Fruit fly (Drosophila melanogaster) whole organism, pupa: ENCODE measurements around the gene CG10026.

Experiments
- CG10348 ChIP-seq: fragments of 200-800 bp; sonication (Bioruptor generic); IDR thresholded peaks from 2 replicates; pipeline ENCODE4 v1.3.6; 2022; ENCODE audit warnings: missing biosample characterization, missing genetic modification characterization
- CG12605 ChIP-seq: fragments of 200-800 bp; sonication (Bioruptor generic); IDR thresholded peaks from 2 replicates; pipeline ENCODE4 v1.3.6; 2022; ENCODE audit warnings: missing biosample characterization, missing genetic modification characterization
- CG13204 ChIP-seq: fragments of 200-800 bp; sonication (Bioruptor generic); optimal IDR thresholded peaks from 2 replicates; lab custom pipeline; 2018; ENCODE audit warnings: missing biosample characterization, mild to moderate bottlenecking, missing genetic modification characterization, moderate library complexity
- CG14655 ChIP-seq: fragments of 200-800 bp; sonication (Bioruptor generic); optimal IDR thresholded peaks from 3 replicates; lab custom pipeline; 2017; ENCODE audit warnings: mild to moderate bottlenecking, missing biosample characterization, missing genetic modification reagents, missing genetic modification characterization
- CG15710 ChIP-seq: fragments of 200-800 bp; sonication (Bioruptor generic); optimal IDR thresholded peaks from 2 replicates; lab custom pipeline; 2018; ENCODE audit warnings: missing biosample characterization, mild to moderate bottlenecking, missing genetic modification characterization, moderate library complexity
- CG17806 ChIP-seq: fragments of 200-800 bp; sonication (Bioruptor generic); optimal IDR thresholded peaks from 2 replicates; lab custom pipeline; 2018; ENCODE audit warnings: missing biosample characterization, mild to moderate bottlenecking, missing genetic modification characterization, moderate library complexity
- CG32121 ChIP-seq: fragments of 200-800 bp; sonication (Bioruptor generic); IDR thresholded peaks from 2 replicates; pipeline ENCODE4 v1.3.6; 2022; ENCODE audit warnings: missing biosample characterization, missing genetic modification characterization
- CG34367 ChIP-seq: fragments of 200-800 bp; sonication (Bioruptor generic); optimal IDR thresholded peaks from 2 replicates; lab custom pipeline; 2018; ENCODE audit warnings: missing biosample characterization, mild to moderate bottlenecking, missing genetic modification characterization
- CG4496 ChIP-seq: fragments of 200-800 bp; sonication (Bioruptor generic); IDR thresholded peaks from 3 replicates; pipeline ENCODE4 v1.3.6; 2022; ENCODE audit warnings: missing biosample characterization, missing genetic modification characterization
- CG8159 ChIP-seq: fragments of 200-800 bp; sonication (Bioruptor generic); optimal IDR thresholded peaks from 3 replicates; lab custom pipeline; 2018; ENCODE audit warnings: missing biosample characterization, mild to moderate bottlenecking, missing genetic modification characterization, moderate library complexity
- CG8301 ChIP-seq: fragments of 200-800 bp; sonication (Bioruptor generic); optimal IDR thresholded peaks from 2 replicates; lab custom pipeline; 2018; ENCODE audit warnings: missing biosample characterization, mild to moderate bottlenecking, missing genetic modification characterization
- CG9948 ChIP-seq: fragments of 200-800 bp; sonication (Bioruptor generic); optimal IDR thresholded peaks from 2 replicates; lab custom pipeline; 2018; ENCODE audit warnings: missing biosample characterization, mild to moderate bottlenecking, missing genetic modification characterization, moderate library complexity
- D1 ChIP-seq: fragments of 200-800 bp; sonication (Bioruptor generic); optimal IDR thresholded peaks from 2 replicates; lab custom pipeline; 2018; ENCODE audit warnings: missing biosample characterization, mild to moderate bottlenecking, missing genetic modification characterization, moderate library complexity
- EcR ChIP-seq: fragments of 200-800 bp; sonication (Bioruptor generic); optimal IDR thresholded peaks from 3 replicates; lab custom pipeline; 2019; ENCODE audit warnings: missing biosample characterization, missing genetic modification characterization, mild to moderate bottlenecking, moderate library complexity, missing genetic modification reagents
- Ets98B ChIP-seq: fragments of 200-800 bp; sonication (Bioruptor generic); IDR thresholded peaks from 2 replicates; pipeline ENCODE4 v1.3.6; 2022; ENCODE audit warnings: missing biosample characterization, missing genetic modification characterization
- Pif1A ChIP-seq: fragments of 200-800 bp; sonication (Bioruptor generic); optimal IDR thresholded peaks from 3 replicates; lab custom pipeline; 2016; ENCODE audit warnings: missing biosample characterization, missing genetic modification characterization
- Pif1B ChIP-seq: fragments of 200-800 bp; sonication (Bioruptor generic); optimal IDR thresholded peaks from 3 replicates; lab custom pipeline; 2016; ENCODE audit warnings: missing biosample characterization, missing genetic modification characterization
- Snoo ChIP-seq: fragments of 200-800 bp; sonication (Bioruptor generic); optimal IDR thresholded peaks from 3 replicates; lab custom pipeline; 2017; ENCODE audit warnings: missing biosample characterization, mild to moderate bottlenecking, missing genetic modification characterization, inconsistent platforms
- fd96Ca ChIP-seq: fragments of 200-800 bp; sonication (Bioruptor generic); IDR thresholded peaks from 3 replicates; pipeline ENCODE4 v1.3.6; 2022; ENCODE audit warnings: missing biosample characterization, missing genetic modification characterization
- gl ChIP-seq: fragments of 200-800 bp; sonication (Bioruptor generic); optimal IDR thresholded peaks from 2 replicates; lab custom pipeline; 2018; ENCODE audit warnings: missing biosample characterization, mild to moderate bottlenecking, missing genetic modification characterization
- rn ChIP-seq: fragments of 200-800 bp; sonication (Bioruptor generic); IDR thresholded peaks from 2 replicates; pipeline ENCODE4 v1.3.6; 2022; ENCODE audit warnings: missing biosample characterization, missing genetic modification characterization

The CG10026 gene

dm6 chr2L:19433292-19433691 is 20.8 kb upstream of the CG10026 start:
- 0 out of 2 replicates have a peak, but pooled peaks have one; percentile 23 for TF ChIP-seq CG32121 (GFP tag; lab: Robert Waterston, UW)
- TF ChIP-seq CG9948 (tag; lab: Kevin White, UChicago), result no peak
- TF ChIP-seq Pif1A (GFP tag; lab: Kevin White, UChicago), result peak; percentile 19
- no peak for TF ChIP-seq D1 (tag; lab: Kevin White, UChicago)
- TF ChIP-seq CG8301 (tag; lab: Kevin White, UChicago), result peak; percentile 20

dm6 chr2L:19434260-19434659 is 19.8 kb upstream of the CG10026 start:
- TF ChIP-seq CG4496 (GFP tag; lab: Robert Waterston, UW) (0 out of 3 replicates have a peak, but pooled peaks have one; percentile 16), Pif1B (GFP tag; lab: Kevin White, UChicago) (peak; percentile 14), CG8159 (tag; lab: Kevin White, UChicago) (no peak), CG34367 (tag; lab: Kevin White, UChicago) (no peak)
- TF ChIP-seq, all 21 proteins: peak for 2

dm6 chr2L:19438685-19439597 is 15.1 kb upstream of the CG10026 start:
- TF ChIP-seq Pif1A (GFP tag; lab: Kevin White, UChicago) (peak; percentile 9), fd96Ca (peak; percentile 51; the same call in 1 of the 3 replicates), CG14655 (GFP tag; lab: Kevin White, UChicago) (peak; percentile 17), EcR (GFP tag; lab: Kevin White, UChicago) (peak; percentile 82), rn (no peak), CG9948 (tag; lab: Kevin White, UChicago) (peak; percentile 22), D1 (tag; lab: Kevin White, UChicago) (no peak), gl (tag; lab: Kevin White, UChicago) (no peak), Snoo (peak; percentile 41), CG15710 (tag; lab: Kevin White, UChicago) (peak; percentile 35), CG34367 (tag; lab: Kevin White, UChicago) (no peak), CG8301 (tag; lab: Kevin White, UChicago) (peak; percentile 33), Pif1B (GFP tag; lab: Kevin White, UChicago) (no peak), CG13204 (no peak), CG17806 (tag; lab: Kevin White, UChicago) (no peak), CG8159 (tag; lab: Kevin White, UChicago) (peak; percentile 40)

dm6 chr2L:19439598-19440230 is 14.3 kb upstream of the CG10026 start:
- TF ChIP-seq CG17806 (tag; lab: Kevin White, UChicago) (peak; percentile 61), Snoo (peak; percentile 40), CG10348 (no peak), EcR (GFP tag; lab: Kevin White, UChicago) (no peak), Pif1A (GFP tag; lab: Kevin White, UChicago) (peak; percentile 49), CG13204 (no peak), CG8159 (tag; lab: Kevin White, UChicago) (peak; percentile 64), CG32121 (GFP tag; lab: Robert Waterston, UW) (no peak), rn (0 out of 2 replicates have a peak, but pooled peaks have one; percentile 21), gl (tag; lab: Kevin White, UChicago) (no peak), Pif1B (GFP tag; lab: Kevin White, UChicago) (no peak), CG8301 (tag; lab: Kevin White, UChicago) (no peak), CG14655 (GFP tag; lab: Kevin White, UChicago) (no peak), CG15710 (tag; lab: Kevin White, UChicago) (peak; percentile 43), CG9948 (tag; lab: Kevin White, UChicago) (peak; percentile 48), CG34367 (tag; lab: Kevin White, UChicago) (peak; percentile 49), D1 (tag; lab: Kevin White, UChicago) (no peak), CG12605 (GFP tag; lab: Robert Waterston, UW) (no peak), CG4496 (GFP tag; lab: Robert Waterston, UW) (peak; percentile 47; the same call in 1 of the 3 replicates), fd96Ca (no peak), Ets98B (peak; percentile 21)
- TF ChIP-seq, all 21 proteins: peak for 10

- TF ChIP-seq Pif1B (GFP tag; lab: Kevin White, UChicago) (peak; percentile 4), gl (tag; lab: Kevin White, UChicago) (no peak), CG34367 (tag; lab: Kevin White, UChicago) (no peak)
These were observed 13.8 kb upstream of the CG10026 start for dm6 chr2L:19440285-19440684.

dm6 chr2L:19440732-19441131 is 13.3 kb upstream of the CG10026 start:
- TF ChIP-seq EcR (GFP tag; lab: Kevin White, UChicago), result peak; percentile 99
- TF ChIP-seq CG8301 (tag; lab: Kevin White, UChicago), result no peak
- TF ChIP-seq CG12605 (GFP tag; lab: Robert Waterston, UW), result no peak
- no peak for TF ChIP-seq CG34367 (tag; lab: Kevin White, UChicago)
- peak; percentile 47; the same call in 1 of the 3 replicates for TF ChIP-seq fd96Ca
- peak; percentile 18 for TF ChIP-seq Snoo
- TF ChIP-seq CG17806 (tag; lab: Kevin White, UChicago), result no peak
- TF ChIP-seq CG15710 (tag; lab: Kevin White, UChicago), result peak; percentile 25
- peak; percentile 14 for TF ChIP-seq Ets98B
